Fruit fly (Drosophila melanogaster) whole organism, embryonic: Measurements from ENCODE around the gene Pdxk.

Experiments
- Atf-2 ChIP-seq: fragments of 200-800 bp; sonication (Bioruptor generic); optimal IDR thresholded peaks from 2 replicates; lab custom pipeline; 2016; ENCODE audit warnings: missing biosample characterization, missing genetic modification characterization
- Blimp-1 ChIP-seq: fragments of 200-800 bp; sonication (Bioruptor generic); optimal IDR thresholded peaks from 3 replicates; lab custom pipeline; 2018; ENCODE audit warnings: missing biosample characterization, missing genetic modification characterization, mild to moderate bottlenecking, moderate library complexity, missing genetic modification reagents
- Bteb2 ChIP-seq: fragments of 200-800 bp; sonication (Bioruptor generic); optimal IDR thresholded peaks from 2 replicates; lab custom pipeline; 2016; ENCODE audit warnings: missing biosample characterization, missing genetic modification characterization
- CG16863 ChIP-seq: fragments of 200-800 bp; sonication (Bioruptor generic); optimal IDR thresholded peaks from 3 replicates; lab custom pipeline; 2016; ENCODE audit warnings: missing biosample characterization, missing genetic modification characterization
- CG17385 ChIP-seq: fragments of 200-800 bp; sonication (Bioruptor generic); optimal IDR thresholded peaks from 3 replicates; lab custom pipeline; 2018; ENCODE audit warnings: missing biosample characterization, mild to moderate bottlenecking, missing genetic modification characterization
- CG17612 ChIP-seq: fragments of 200-800 bp; sonication (Bioruptor generic); IDR thresholded peaks from 2 replicates; pipeline ENCODE4 v1.3.6; 2022; ENCODE audit warnings: missing biosample characterization, missing genetic modification characterization
- CG18262 ChIP-seq: fragments of 200-800 bp; optimal IDR thresholded peaks from 3 replicates; lab custom pipeline; 2019; ENCODE audit warnings: missing biosample characterization, mild to moderate bottlenecking, missing genetic modification characterization, moderate library complexity
- CG18619 ChIP-seq: fragments of 200-800 bp; sonication (Bioruptor generic); optimal IDR thresholded peaks from 3 replicates; lab custom pipeline; 2017; ENCODE audit warnings: missing biosample characterization, mild to moderate bottlenecking, missing genetic modification characterization
- CG2889 ChIP-seq: fragments of 200-800 bp; sonication (Bioruptor generic); IDR thresholded peaks from 3 replicates; pipeline ENCODE4 v1.3.6; 2022; ENCODE audit warnings: missing biosample characterization, missing genetic modification characterization
- CG6254 ChIP-seq: fragments of 200-800 bp; sonication (Bioruptor generic); optimal IDR thresholded peaks from 3 replicates; lab custom pipeline; 2017; ENCODE audit warnings: mild to moderate bottlenecking, missing biosample characterization, missing genetic modification reagents, missing genetic modification characterization
- CG6654 ChIP-seq: fragments of 200-800 bp; sonication (Bioruptor generic); optimal IDR thresholded peaks from 2 replicates; lab custom pipeline; 2017; ENCODE audit warnings: missing biosample characterization, mild to moderate bottlenecking, missing genetic modification characterization
- CG6765 ChIP-seq: fragments of 200-800 bp; sonication (Bioruptor generic); optimal IDR thresholded peaks from 3 replicates; lab custom pipeline; 2017; ENCODE audit warnings: missing biosample characterization, mild to moderate bottlenecking, missing genetic modification characterization
- CG7987 ChIP-seq: fragments of 200-800 bp; sonication (Bioruptor generic); optimal IDR thresholded peaks from 2 replicates; lab custom pipeline; 2018; ENCODE audit warnings: missing biosample characterization, mild to moderate bottlenecking, missing genetic modification characterization, moderate library complexity
- CG9215 ChIP-seq: fragments of 200-800 bp; sonication (Bioruptor generic); IDR thresholded peaks from 2 replicates; pipeline ENCODE4 v1.3.6; 2022; ENCODE audit warnings: missing biosample characterization, missing genetic modification characterization
- Dad ChIP-seq: fragments of 200-800 bp; sonication (Bioruptor generic); optimal IDR thresholded peaks from 3 replicates; lab custom pipeline; 2016; ENCODE audit warnings: missing biosample characterization, missing genetic modification characterization
- Drgx ChIP-seq: fragments of 200-800 bp; sonication (Bioruptor generic); IDR thresholded peaks from 2 replicates; pipeline ENCODE4 v1.3.6; 2022; ENCODE audit warnings: missing biosample characterization, missing genetic modification characterization
- Elba2 ChIP-seq: fragments of 200-800 bp; sonication (Bioruptor generic); optimal IDR thresholded peaks from 3 replicates; lab custom pipeline; 2016; ENCODE audit warnings: missing biosample characterization, missing genetic modification characterization
- Hmx ChIP-seq: fragments of 200-800 bp; sonication (Bioruptor generic); optimal IDR thresholded peaks from 2 replicates; lab custom pipeline; 2016; ENCODE audit warnings: missing biosample characterization, missing genetic modification characterization
- Hr39 ChIP-seq: fragments of >200 bp; optimal IDR thresholded peaks from 2 replicates; lab custom pipeline; 2017
- Hr78 ChIP-seq, 2 experiments: fragments of 200-800 bp in 1 of 2; fragments of >200 bp in 1 of 2; sonication (Bioruptor generic) in 1 of 2; optimal IDR thresholded peaks; 2 replicates each; lab custom pipeline; 2017 to 2019; ENCODE audit warnings: missing biosample characterization in 2 of 2, missing genetic modification characterization in 2 of 2, mild to moderate bottlenecking in 1 of 2, moderate library complexity in 1 of 2
- Mes4 ChIP-seq: fragments of 200-800 bp; sonication (Bioruptor generic); optimal IDR thresholded peaks from 2 replicates; lab custom pipeline; 2016; ENCODE audit warnings: missing biosample characterization, missing genetic modification characterization
- Neu2 ChIP-seq: fragments of 200-800 bp; sonication (Bioruptor generic); optimal IDR thresholded peaks from 3 replicates; lab custom pipeline; 2016; ENCODE audit warnings: missing biosample characterization, missing genetic modification characterization, borderline replicate concordance
- Nf-YB ChIP-seq: fragments of 200-800 bp; sonication (Bioruptor generic); optimal IDR thresholded peaks from 3 replicates; lab custom pipeline; 2019; ENCODE audit warnings: missing biosample characterization, mild to moderate bottlenecking, missing genetic modification characterization, moderate library complexity
- Pdp1 ChIP-seq, 2 experiments: fragments of 200-800 bp; sonication (Bioruptor generic); optimal IDR thresholded peaks; 3 replicates each; lab custom pipeline; 2016; ENCODE audit warnings: missing biosample characterization in 2 of 2, missing genetic modification characterization in 2 of 2, mild to moderate bottlenecking in 1 of 2, moderate library complexity in 1 of 2
- Scr ChIP-seq: fragments of 200-800 bp; sonication (Bioruptor generic); IDR thresholded peaks from 2 replicates; pipeline ENCODE4 v1.3.6; 2022; ENCODE audit warnings: missing biosample characterization, missing genetic modification characterization; ENCODE audit not compliant: partially characterized antibody
- Six4 ChIP-seq: fragments of 200-800 bp; sonication (Bioruptor generic); optimal IDR thresholded peaks from 2 replicates; lab custom pipeline; 2016; ENCODE audit warnings: missing biosample characterization, missing genetic modification characterization
- Sox100B ChIP-seq: fragments of 200-800 bp; sonication (Bioruptor generic); optimal IDR thresholded peaks from 3 replicates; lab custom pipeline; 2018; ENCODE audit warnings: missing biosample characterization, mild to moderate bottlenecking, missing genetic modification characterization
- Taf1 ChIP-seq: fragments of 200-800 bp; sonication (Bioruptor generic); IDR thresholded peaks from 2 replicates; pipeline ENCODE4 v1.3.6; 2022; ENCODE audit warnings: missing biosample characterization, missing genetic modification characterization
- Xbp1 ChIP-seq: fragments of 200-800 bp; sonication (Bioruptor generic); optimal IDR thresholded peaks from 3 replicates; lab custom pipeline; 2016; ENCODE audit warnings: missing biosample characterization, mild to moderate bottlenecking, missing genetic modification characterization
- abd-A ChIP-seq: fragments of 200-800 bp; sonication (Bioruptor generic); optimal IDR thresholded peaks from 3 replicates; lab custom pipeline; 2019; ENCODE audit warnings: missing biosample characterization, mild to moderate bottlenecking, missing genetic modification characterization, moderate library complexity
- aop ChIP-seq: fragments of 200-800 bp; sonication (Bioruptor generic); IDR thresholded peaks from 2 replicates; pipeline ENCODE4 v1.3.6; 2022; ENCODE audit warnings: missing biosample characterization, missing genetic modification characterization
- danr ChIP-seq: fragments of 200-800 bp; sonication (Bioruptor generic); IDR thresholded peaks from 2 replicates; pipeline ENCODE4 v1.3.6; 2022; ENCODE audit warnings: missing biosample characterization, missing genetic modification characterization
- dmrt11E ChIP-seq: fragments of 200-800 bp; sonication (Bioruptor generic); optimal IDR thresholded peaks from 3 replicates; lab custom pipeline; 2018; ENCODE audit warnings: missing biosample characterization, mild to moderate bottlenecking, missing genetic modification characterization, moderate library complexity
- emc ChIP-seq: fragments of 200-800 bp; sonication (Bioruptor generic); optimal IDR thresholded peaks from 2 replicates; lab custom pipeline; 2016; ENCODE audit warnings: missing biosample characterization, missing genetic modification characterization
- fru ChIP-seq: fragments of >200 bp; optimal IDR thresholded peaks from 2 replicates; lab custom pipeline; 2017
- hkb ChIP-seq, 2 experiments: fragments of 200-800 bp in 1 of 2; fragments of >200 bp in 1 of 2; sonication (Bioruptor generic) in 1 of 2; IDR thresholded peaks in 1 of 2; optimal IDR thresholded peaks in 1 of 2; 2 replicates each; pipeline versions ENCODE4 v1.3.6 to Lab custom; 2017 to 2022; ENCODE audit warnings: missing biosample characterization in 1 of 2, missing genetic modification characterization in 1 of 2
- jing ChIP-seq: fragments of 200-800 bp; sonication (Bioruptor generic); optimal IDR thresholded peaks from 2 replicates; lab custom pipeline; 2018; ENCODE audit warnings: missing biosample characterization, mild to moderate bottlenecking, missing genetic modification characterization
- ken ChIP-seq: fragments of 200-800 bp; sonication (Bioruptor generic); IDR thresholded peaks from 3 replicates; pipeline ENCODE4 v1.3.6; 2022; ENCODE audit warnings: missing biosample characterization, missing genetic modification characterization
- knrl ChIP-seq: fragments of 200-800 bp; sonication (Bioruptor generic); IDR thresholded peaks from 3 replicates; pipeline ENCODE4 v1.3.6; 2022; ENCODE audit warnings: missing biosample characterization, missing genetic modification characterization; ENCODE audit not compliant: partially characterized antibody
- otp ChIP-seq: fragments of 200-800 bp; sonication (Bioruptor generic); IDR thresholded peaks from 3 replicates; pipeline ENCODE4, ENCODE4 v1.3.6; 2022; ENCODE audit warnings: missing biosample characterization, missing genetic modification characterization
- pan ChIP-seq, 4 experiments: fragments of >200 bp in 3 of 4; fragments of 200-800 bp in 1 of 4; sonication (Bioruptor generic) in 1 of 4; optimal IDR thresholded peaks in 3 of 4; IDR thresholded peaks in 1 of 4; 2 replicates each; pipeline versions ENCODE4 v1.3.6 to Lab custom; 2017 to 2022; ENCODE audit warnings: missing biosample characterization in 2 of 4, missing genetic modification characterization in 2 of 4, mixed read lengths in 1 of 4
- peb ChIP-seq: fragments of 200-800 bp; sonication (Bioruptor generic); IDR thresholded peaks from 2 replicates; pipeline ENCODE4 v1.3.6; 2022; ENCODE audit warnings: missing biosample characterization, missing genetic modification characterization
- phol ChIP-seq: fragments of 200-800 bp; sonication (Bioruptor generic); optimal IDR thresholded peaks from 3 replicates; lab custom pipeline; 2018; ENCODE audit warnings: missing biosample characterization, mild to moderate bottlenecking, missing genetic modification characterization, moderate library complexity
- ranshi ChIP-seq: fragments of 200-800 bp; sonication (Bioruptor generic); IDR thresholded peaks from 2 replicates; pipeline ENCODE4 v1.3.6; 2022; ENCODE audit warnings: missing biosample characterization, missing genetic modification characterization
- salm ChIP-seq: fragments of 200-800 bp; sonication (Bioruptor generic); optimal IDR thresholded peaks from 2 replicates; lab custom pipeline; 2018; ENCODE audit warnings: missing biosample characterization, mild to moderate bottlenecking, missing genetic modification characterization
- tin ChIP-seq: fragments of 200-800 bp; sonication (Bioruptor generic); optimal IDR thresholded peaks from 3 replicates; lab custom pipeline; 2016; ENCODE audit warnings: missing biosample characterization, missing genetic modification characterization
- tll ChIP-seq, 2 experiments: fragments of 200-800 bp in 1 of 2; fragments of >200 bp in 1 of 2; sonication (Bioruptor generic) in 1 of 2; optimal IDR thresholded peaks; 2 replicates each; lab custom pipeline; 2017 to 2019; ENCODE audit warnings: missing biosample characterization in 2 of 2, missing genetic modification characterization in 2 of 2, mild to moderate bottlenecking in 1 of 2, moderate library complexity in 1 of 2
- zen ChIP-seq: fragments of 200-800 bp; sonication (Bioruptor generic); optimal IDR thresholded peaks from 3 replicates; lab custom pipeline; 2018; ENCODE audit warnings: missing biosample characterization, mild to moderate bottlenecking, missing genetic modification characterization, moderate library complexity

Pdxk gene

dm6 chr3L:9410754-9411423, 50.8 kb downstream of the Pdxk start, which contains the start of the genes CG4022 and Cpsf5 (continued):
- TF ChIP-seq jing (peak; percentile 12), Xbp1 (peak; percentile 84), ranshi (GFP tag; lab: Robert Waterston, UW) (peak; percentile 82; the same call in 1 of the 2 replicates), CG6254 (peak; percentile 51), CG18619 (GFP tag; lab: Kevin White, UChicago) (peak; percentile 80), Six4 (GFP tag; lab: Kevin White, UChicago) (peak; percentile 69), knrl (GFP tag; lab: Robert Waterston, UW) (peak; percentile 61), Neu2 (GFP tag; lab: Kevin White, UChicago) (no peak), tin (GFP tag; lab: Kevin White, UChicago) (peak; percentile 81), Drgx (GFP tag; lab: Robert Waterston, UW) (peak; percentile 39), ken (GFP tag; lab: Robert Waterston, UW) (peak; percentile 87), Taf1 (peak; percentile 68), tll (GFP tag; optimal IDR thresholded peaks at IDR 0.05; lab: Kevin White, UChicago) (no peak), CG7987 (GFP tag; lab: Kevin White, UChicago) (no peak), phol (tag; lab: Kevin White, UChicago) (peak; percentile 94), peb (GFP tag; lab: Robert Waterston, UW) (peak; percentile 73), zen (tag; lab: Kevin White, UChicago) (peak; percentile 86), dmrt11E (peak; percentile 86), fru (lab: Kevin White, UChicago) (no peak), CG18262 (tag; lab: Kevin White, UChicago) (peak; percentile 84), Mes4 (GFP tag; lab: Kevin White, UChicago) (peak; percentile 32), Blimp-1 (GFP tag; lab: Kevin White, UChicago) (peak; percentile 79), danr (peak; percentile 52; the same call in 1 of the 2 replicates), CG6765 (GFP tag; lab: Kevin White, UChicago) (no peak), Bteb2 (GFP tag; lab: Kevin White, UChicago) (peak; percentile 48), salm (tag; lab: Kevin White, UChicago) (peak; percentile 43), Nf-YB (GFP tag; lab: Kevin White, UChicago) (peak; percentile 70), CG16863 (GFP tag; lab: Kevin White, UChicago) (peak; percentile 45), Atf-2 (GFP tag; lab: Kevin White, UChicago) (no peak), CG9215 (GFP tag; lab: Robert Waterston, UW) (peak; percentile 82), hkb (optimal IDR thresholded peaks at IDR 0.05; lab: Kevin White, UChicago) (no peak), hkb (GFP tag; IDR thresholded peaks at IDR 0.05; lab: Robert Waterston, UW) (peak; percentile 87), Elba2 (peak; percentile 63), CG2889 (peak; percentile 77), Hmx (peak; percentile 44), Dad (GFP tag; lab: Kevin White, UChicago) (peak; percentile 34), Sox100B (peak; percentile 71), aop (GFP tag; lab: Robert Waterston, UW) (no peak), Pdp1 (GFP tag; optimal IDR thresholded peaks at IDR 0.05; lab: Kevin White, UChicago) (peak; percentile 70 to 79), CG6654 (no peak), Scr (GFP tag; lab: Robert Waterston, UW) (peak; percentile 41; the same call in 1 of the 2 replicates), abd-A (tag; lab: Kevin White, UChicago) (peak; percentile 97), emc (peak; percentile 27), otp (GFP tag; lab: Robert Waterston, UW) (peak; percentile 74; the same call in 1 of the 3 replicates), Hr78 (GFP tag; optimal IDR thresholded peaks at IDR 0.05; lab: Kevin White, UChicago) (no peak), CG17385 (GFP tag; lab: Kevin White, UChicago) (peak; percentile 81), Hr39 (lab: Kevin White, UChicago) (no peak), pan (optimal IDR thresholded peaks at IDR 0.05; lab: Kevin White, UChicago) (no peak), pan (GFP tag; optimal IDR thresholded peaks at IDR 0.05 in 1 of 2, IDR thresholded peaks at IDR 0.05 in 1 of 2) (peak in 1 of 2 experiments; percentile 86), CG17612 (GFP tag; lab: Robert Waterston, UW) (no peak)
